Worm (Caenorhabditis elegans): Measurements from ENCODE around the gene Y14H12A.2.

DNA sequence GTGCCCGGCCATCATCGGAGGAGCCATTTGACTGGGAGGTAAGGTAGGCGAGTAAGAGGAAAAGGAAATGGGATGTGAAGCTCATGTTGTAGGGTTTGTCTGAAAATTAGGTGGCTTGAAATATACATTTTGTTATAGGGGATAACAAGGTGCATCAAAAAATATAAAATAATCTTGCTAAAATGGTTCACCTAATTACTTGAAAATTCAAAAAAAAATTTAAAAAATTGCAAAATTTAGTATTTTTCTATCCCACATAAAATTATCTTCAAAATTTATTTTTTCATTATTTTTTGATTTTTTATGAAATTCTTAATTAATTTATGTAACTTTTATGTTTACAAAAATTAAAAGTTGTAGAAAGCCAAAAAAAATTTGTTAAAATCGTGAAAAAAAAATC is 29.1 kb upstream of the Y14H12A.2 start, which contains the start of gene K07D4.6:
- TF ChIP-seq flh-1 (GFP tag; optimal IDR thresholded peaks at IDR 0.05) (no peak), ztf-11 (tag; optimal IDR thresholded peaks at IDR 0.05) (no peak), nhr-237 (tag; optimal IDR thresholded peaks at IDR 0.05) (no peak), sem-2 (GFP tag; optimal IDR thresholded peaks at IDR 0.05) (no peak), drap-1 (GFP tag; optimal IDR thresholded peaks at IDR 0.05) (no peak), nhr-76 (tag; optimal IDR thresholded peaks at IDR 0.05) (no peak), blmp-1 (tag; optimal IDR thresholded peaks at IDR 0.05) (no peak), unc-62 (GFP tag; optimal IDR thresholded peaks at IDR 0.05) (no peak)

Measured in whole organism, mixed stage, embryonic.